Fruit fly (Drosophila melanogaster) whole organism, wandering third instar larva: ENCODE measurements around the gene CG4467.

Experiments
- Abd-B ChIP-seq: fragments of >200 bp; optimal IDR thresholded peaks from 2 replicates; lab custom pipeline; 2017; ENCODE audit warnings: missing biosample characterization, missing genetic modification characterization
- CrebA ChIP-seq: fragments of 200-800 bp; sonication (Bioruptor generic); optimal IDR thresholded peaks from 2 replicates; lab custom pipeline; 2016; ENCODE audit warnings: missing biosample characterization, mild to moderate bottlenecking, missing genetic modification characterization, borderline replicate concordance
- Dfd ChIP-seq: fragments of >200 bp; optimal IDR thresholded peaks from 2 replicates; lab custom pipeline; 2017; ENCODE audit warnings: missing biosample characterization, missing genetic modification characterization
- GATAd ChIP-seq: sonication (Bioruptor generic); optimal IDR thresholded peaks from 2 replicates; lab custom pipeline; 2016; ENCODE audit warnings: missing biosample characterization, missing genetic modification characterization
- HLH106 ChIP-seq: fragments of 200-800 bp; optimal IDR thresholded peaks from 3 replicates; lab custom pipeline; 2019; ENCODE audit warnings: missing biosample characterization, mild to moderate bottlenecking, missing genetic modification characterization, moderate library complexity
- Hnf4 ChIP-seq: fragments of 200-800 bp; sonication (Bioruptor generic); optimal IDR thresholded peaks from 2 replicates; lab custom pipeline; 2016; ENCODE audit warnings: missing biosample characterization, mild to moderate bottlenecking, missing genetic modification characterization
- Hr83 ChIP-seq: fragments of 200-300 bp; sonication (Bioruptor generic); optimal IDR thresholded peaks from 2 replicates; lab custom pipeline; 2016; ENCODE audit warnings: missing biosample characterization, mild to moderate bottlenecking, missing genetic modification characterization, moderate library complexity; ENCODE audit not compliant: poor library complexity, severe bottlenecking
- Jra ChIP-seq: sonication (Bioruptor generic); optimal IDR thresholded peaks from 2 replicates; lab custom pipeline; 2016; ENCODE audit warnings: missing biosample characterization, missing genetic modification characterization
- Mio ChIP-seq: sonication (Bioruptor generic); optimal IDR thresholded peaks from 2 replicates; lab custom pipeline; 2016; ENCODE audit warnings: missing biosample characterization, missing genetic modification characterization
- Myc ChIP-seq: fragments of >200 bp; optimal IDR thresholded peaks from 2 replicates; lab custom pipeline; 2017
- N ChIP-seq: fragments of >200 bp; optimal IDR thresholded peaks from 2 replicates; lab custom pipeline; 2018; ENCODE audit warnings: missing biosample characterization, missing external identifiers, missing genetic modification characterization
- OdsH ChIP-seq: fragments of 200-800 bp; sonication (Bioruptor generic); optimal IDR thresholded peaks from 2 replicates; lab custom pipeline; 2016; ENCODE audit warnings: missing biosample characterization, mild to moderate bottlenecking, missing genetic modification characterization
- Rel ChIP-seq, 2 experiments: fragments of 200-800 bp; sonication (Bioruptor generic) in 1 of 2; optimal IDR thresholded peaks; 2 replicates in 1 of 2; 3 replicates in 1 of 2; lab custom pipeline; 2016 to 2019; ENCODE audit warnings: mild to moderate bottlenecking in 2 of 2, missing biosample characterization in 2 of 2, missing genetic modification characterization in 2 of 2, moderate library complexity in 1 of 2
- Sp1 ChIP-seq: fragments of 200-800 bp; sonication (Bioruptor generic); optimal IDR thresholded peaks from 3 replicates; lab custom pipeline; 2019; ENCODE audit warnings: missing biosample characterization, mild to moderate bottlenecking, missing genetic modification characterization, moderate library complexity
- Vsx2 ChIP-seq: fragments of 200-300, 225-300 bp; sonication (Bioruptor generic); optimal IDR thresholded peaks from 2 replicates; lab custom pipeline; 2018; ENCODE audit warnings: missing biosample characterization, missing genetic modification characterization; ENCODE audit not compliant: partially characterized antibody
- br ChIP-seq: fragments of 200-800 bp; sonication (Bioruptor generic); optimal IDR thresholded peaks from 2 replicates; lab custom pipeline; 2016; ENCODE audit warnings: missing biosample characterization, missing genetic modification characterization
- brk ChIP-seq: fragments of 200-800 bp; sonication (Bioruptor generic); optimal IDR thresholded peaks from 2 replicates; lab custom pipeline; 2016; ENCODE audit warnings: missing biosample characterization, mild to moderate bottlenecking, missing genetic modification characterization
- dl ChIP-seq, 2 experiments: fragments of 175-275, 200-275 bp in 1 of 2; fragments of 200-275 bp in 1 of 2; sonication (Bioruptor generic); optimal IDR thresholded peaks; lab custom pipeline; 2018; ENCODE audit warnings: mild to moderate bottlenecking in 2 of 2, missing biosample characterization in 2 of 2, missing genetic modification characterization in 2 of 2, moderate library complexity in 2 of 2; ENCODE audit not compliant: partially characterized antibody in 2 of 2, insufficient read depth in 1 of 2
- dsf ChIP-seq: sonication (Bioruptor generic); optimal IDR thresholded peaks from 2 replicates; lab custom pipeline; 2016; ENCODE audit warnings: missing biosample characterization, missing genetic modification characterization, borderline replicate concordance
- ey ChIP-seq: fragments of 200-800 bp; sonication (Bioruptor generic); optimal IDR thresholded peaks from 2 replicates; lab custom pipeline; 2016; ENCODE audit warnings: missing biosample characterization, missing genetic modification characterization
- fru ChIP-seq: fragments of 200-800 bp; sonication (Bioruptor generic); optimal IDR thresholded peaks from 3 replicates; lab custom pipeline; 2016; ENCODE audit warnings: missing biosample characterization, mild to moderate bottlenecking, missing genetic modification characterization
- h ChIP-seq: fragments of 200-800 bp; sonication (Bioruptor generic); optimal IDR thresholded peaks from 3 replicates; lab custom pipeline; 2016; ENCODE audit warnings: missing biosample characterization, mild to moderate bottlenecking, missing genetic modification characterization
- lola ChIP-seq: fragments of >200 bp; optimal IDR thresholded peaks from 2 replicates; lab custom pipeline; 2017; ENCODE audit warnings: missing biosample characterization, missing genetic modification characterization
- psq ChIP-seq: fragments of 200-800 bp; sonication (Bioruptor generic); optimal IDR thresholded peaks from 3 replicates; lab custom pipeline; 2017; ENCODE audit warnings: missing biosample characterization, mild to moderate bottlenecking, missing genetic modification characterization, moderate library complexity
- rgr ChIP-seq: fragments of 200-800 bp; sonication (Bioruptor generic); optimal IDR thresholded peaks from 3 replicates; lab custom pipeline; 2016; ENCODE audit warnings: missing biosample characterization, mild to moderate bottlenecking, missing genetic modification characterization
- sv ChIP-seq: fragments of 200-800 bp; sonication (Bioruptor generic); optimal IDR thresholded peaks from 3 replicates; lab custom pipeline; 2016; ENCODE audit warnings: missing biosample characterization, missing genetic modification characterization
- tai ChIP-seq: sonication (Bioruptor generic); optimal IDR thresholded peaks from 2 replicates; lab custom pipeline; 2016; ENCODE audit warnings: missing biosample characterization, missing genetic modification characterization
- usp ChIP-seq: fragments of >200 bp; optimal IDR thresholded peaks from 2 replicates; lab custom pipeline; 2017; ENCODE audit warnings: missing biosample characterization, missing genetic modification characterization
- woc ChIP-seq: sonication (Bioruptor generic); optimal IDR thresholded peaks from 2 replicates; lab custom pipeline; 2016; ENCODE audit warnings: missing biosample characterization, mild to moderate bottlenecking, missing genetic modification characterization

Gene CG4467

DNA sequence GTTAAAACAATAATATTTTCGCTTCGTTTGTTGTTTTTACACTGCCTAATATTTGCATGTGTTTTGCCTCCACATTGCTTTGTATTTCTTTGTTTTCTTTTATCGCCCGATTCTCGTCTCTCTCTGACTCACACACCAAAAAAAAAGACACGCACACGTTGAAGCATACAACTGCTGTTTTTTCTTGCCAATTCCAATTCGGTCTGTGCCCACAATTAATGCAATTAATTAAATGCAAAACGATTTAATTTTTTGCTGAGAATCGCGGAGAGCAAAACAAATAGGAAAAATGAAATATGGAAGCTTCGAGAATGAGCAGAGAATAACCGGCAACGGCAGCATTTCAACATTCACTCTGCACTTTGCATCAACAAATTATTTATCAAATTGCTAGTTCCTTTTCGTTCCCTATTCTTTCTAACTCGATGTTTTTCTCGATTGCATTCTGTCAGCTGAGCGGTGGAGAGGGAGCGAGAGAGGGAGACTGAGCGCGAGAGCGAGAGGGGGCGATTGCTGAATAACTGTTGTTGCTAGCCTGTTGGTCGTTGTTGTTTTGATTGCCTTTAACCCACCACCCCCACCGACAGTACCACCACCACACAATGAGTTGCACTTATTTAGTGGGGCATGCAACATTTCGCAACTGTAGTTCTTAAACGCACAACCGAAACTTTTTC lies 27.6 kb downstream of the CG4467 start:
- peak; percentile 14 for TF ChIP-seq Jra
- no peak for TF ChIP-seq tai

DNA sequence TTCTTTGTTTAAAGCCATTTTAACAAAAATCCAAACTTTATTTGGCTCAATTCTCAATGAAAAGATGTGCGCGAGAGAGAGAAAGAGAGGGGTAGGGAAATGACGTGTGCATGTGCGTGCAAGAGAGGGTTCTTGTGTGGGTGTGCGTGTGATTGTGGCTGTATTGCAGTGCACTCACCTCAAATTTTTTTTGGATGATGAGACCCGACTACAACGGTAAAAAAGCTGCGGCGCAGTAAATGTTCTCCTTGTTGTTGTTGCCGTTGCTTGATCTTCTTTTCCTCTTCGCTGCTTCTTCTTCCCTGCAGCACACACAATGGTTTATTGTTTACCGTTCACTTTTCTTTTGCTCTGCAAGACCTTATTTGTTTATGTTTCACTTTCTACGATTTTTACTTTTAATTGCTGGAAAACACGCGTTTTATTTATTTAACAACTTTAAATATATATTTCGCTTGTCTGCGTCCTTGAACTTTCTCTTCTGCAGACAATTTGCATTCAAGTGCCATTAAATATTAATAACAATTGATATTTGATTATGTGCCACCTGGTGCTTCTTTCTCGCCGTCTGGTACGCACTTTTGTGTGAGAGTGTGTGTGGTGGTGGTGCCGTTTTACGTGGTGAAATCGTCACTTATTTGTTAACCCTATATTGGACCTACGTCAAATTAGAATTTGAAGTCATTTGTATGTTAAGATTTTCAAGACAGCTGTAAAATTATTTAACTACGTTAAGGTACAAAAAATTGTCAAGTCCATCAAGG lies 28.3 kb downstream of the CG4467 start:
- peak; percentile 19 for TF ChIP-seq br (GFP tag; lab: Kevin White, UChicago)
- peak; percentile 10 for TF ChIP-seq h
- peak; percentile 20 for TF ChIP-seq Hr83 (GFP tag; lab: Kevin White, UChicago)
- no peak for TF ChIP-seq Dfd (GFP tag; lab: Kevin White, UChicago)
- TF ChIP-seq Jra = no peak
- no peak for TF ChIP-seq Myc (lab: Kevin White, UChicago)
- TF ChIP-seq lola (GFP tag; lab: Kevin White, UChicago) = no peak
- no peak for TF ChIP-seq N (GFP tag; lab: Kevin White, UChicago)
- no peak for TF ChIP-seq ey (GFP tag; lab: Kevin White, UChicago)
- peak; percentile 46 for TF ChIP-seq psq
- no peak for TF ChIP-seq Vsx2 (GFP tag; lab: Kevin White, UChicago)
- TF ChIP-seq Rel (GFP tag; optimal IDR thresholded peaks at IDR 0.05; lab: Kevin White, UChicago) = peak; percentile 10
- peak; percentile 60 for TF ChIP-seq Rel (tag; optimal IDR thresholded peaks at IDR 0.05; lab: Kevin White, UChicago)
- TF ChIP-seq sv (GFP tag; lab: Kevin White, UChicago) = no peak
- TF ChIP-seq woc (GFP tag; lab: Kevin White, UChicago) = peak; percentile 7
- TF ChIP-seq dsf (GFP tag; lab: Kevin White, UChicago) = no peak
- peak; percentile 15 for TF ChIP-seq Hnf4 (GFP tag; lab: Kevin White, UChicago)
- peak in 1 of 2 experiments; percentile 10 for TF ChIP-seq dl (GFP tag; optimal IDR thresholded peaks at IDR 0.05; lab: Kevin White, UChicago; ENCODE audit: insufficient read depth in 1 of 2, partially characterized antibody in 2 of 2)
- TF ChIP-seq fru (GFP tag; lab: Kevin White, UChicago) = no peak

- no peak for TF ChIP-seq Mio (GFP tag; lab: Kevin White, UChicago)
- no peak for TF ChIP-seq GATAd (GFP tag; lab: Kevin White, UChicago)
- no peak for TF ChIP-seq Vsx2 (GFP tag; lab: Kevin White, UChicago)
Measured at dm6 chr3R:23217142-23217771, 31.4 kb downstream of the CG4467 start.

- no peak for TF ChIP-seq Rel (GFP tag; optimal IDR thresholded peaks at IDR 0.05; lab: Kevin White, UChicago)
- TF ChIP-seq Rel (tag; optimal IDR thresholded peaks at IDR 0.05; lab: Kevin White, UChicago) = peak; percentile 22
- TF ChIP-seq psq = peak; percentile 23
- TF ChIP-seq Sp1 = no peak
- no peak for TF ChIP-seq tai
- no peak for TF ChIP-seq HLH106
- TF ChIP-seq GATAd (GFP tag; lab: Kevin White, UChicago) = no peak
- no peak for TF ChIP-seq Hnf4 (GFP tag; lab: Kevin White, UChicago)
- TF ChIP-seq rgr (GFP tag; lab: Kevin White, UChicago) = no peak
- no peak for TF ChIP-seq OdsH (GFP tag; lab: Kevin White, UChicago)
- no peak for TF ChIP-seq dl (GFP tag; optimal IDR thresholded peaks at IDR 0.05; lab: Kevin White, UChicago; ENCODE audit: insufficient read depth in 1 of 2, partially characterized antibody in 2 of 2)
- TF ChIP-seq brk = no peak
- no peak for TF ChIP-seq woc (GFP tag; lab: Kevin White, UChicago)
- no peak for TF ChIP-seq CrebA
- TF ChIP-seq Abd-B (GFP tag; lab: Kevin White, UChicago) = no peak
- TF ChIP-seq usp (GFP tag; lab: Kevin White, UChicago) = no peak
Measured at dm6 chr3R:23215434-23215730, 33.3 kb downstream of the CG4467 start.
